Worm (Caenorhabditis elegans) whole organism, L1 larva: ENCODE measurements around the gene hsp-110.
A peak's percentile ranks its signal among the peaks of the same experiment; 100 is the strongest.

Experiments used
- C04F5.9 ChIP-seq: sonication (generic microtip); optimal IDR thresholded peaks from 2 replicates; lab custom pipeline; 2016; ENCODE audit warnings: missing genetic modification characterization, missing compliant biosample characterization
- C34B4.2 ChIP-seq: sonication (generic microtip); optimal IDR thresholded peaks from 2 replicates; lab custom pipeline; 2017; ENCODE audit warnings: mild to moderate bottlenecking, missing genetic modification characterization, missing compliant biosample characterization
- F16B12.6 ChIP-seq: fragments of 150-350 bp; optimal IDR thresholded peaks from 2 replicates; lab custom pipeline; 2014; ENCODE audit warnings: missing biosample characterization, missing genetic modification characterization
- Y116A8C.19 ChIP-seq: sonication (generic microtip); optimal IDR thresholded peaks from 2 replicates; lab custom pipeline; 2016; ENCODE audit warnings: missing compliant biosample characterization, missing genetic modification characterization, borderline replicate concordance
- aly-2 ChIP-seq: fragments of 150-350 bp; optimal IDR thresholded peaks from 2 replicates; lab custom pipeline; 2014; ENCODE audit warnings: missing biosample characterization, missing genetic modification characterization
- ama-1 ChIP-seq: fragments of 150-350 bp; optimal IDR thresholded peaks from 2 replicates; lab custom pipeline; 2014
- blmp-1 ChIP-seq: fragments of 150-350 bp; optimal IDR thresholded peaks from 2 replicates; lab custom pipeline; 2014; ENCODE audit warnings: missing biosample characterization, missing genetic modification characterization
- dpl-1 ChIP-seq, 3 experiments: fragments of 150-350 bp in 2 of 3; sonication (generic microtip) in 1 of 3; optimal IDR thresholded peaks; 2 replicates each; lab custom pipeline; 2014 to 2017; ENCODE audit warnings: missing biosample characterization in 3 of 3, missing genetic modification characterization in 3 of 3, missing genetic modification reagents in 3 of 3
- dsc-1 ChIP-seq: sonication (generic microtip); optimal IDR thresholded peaks from 2 replicates; lab custom pipeline; 2016; ENCODE audit warnings: mild to moderate bottlenecking, missing genetic modification characterization, missing compliant biosample characterization
- efl-1 ChIP-seq, 4 experiments: fragments of 150-350 bp; optimal IDR thresholded peaks in 3 of 4; peaks in 1 of 4; 1 replicate in 1 of 4; 2 replicates in 3 of 4; lab custom pipeline; 2014; ENCODE audit warnings: missing biosample characterization in 2 of 4, missing genetic modification characterization in 2 of 4, missing genetic modification reagents in 2 of 4
- egl-27 ChIP-seq, 2 experiments: fragments of 150-350 bp in 1 of 2; sonication (generic microtip); optimal IDR thresholded peaks; 3 replicates each; lab custom pipeline; 2017 to 2018; ENCODE audit warnings: missing biosample characterization in 2 of 2, missing genetic modification characterization in 2 of 2, missing genetic modification reagents in 2 of 2
- elt-3 ChIP-seq, 6 experiments: fragments of 150-350 bp in 1 of 6; sonication (generic microtip); optimal IDR thresholded peaks; 2 replicates each; lab custom pipeline; 2017 to 2018; ENCODE audit warnings: missing biosample characterization in 6 of 6, missing genetic modification characterization in 6 of 6, inconsistent platforms in 1 of 6
- grh-1 ChIP-seq: fragments of 200-800 bp; sonication (Bioruptor generic); IDR thresholded peaks from 2 replicates; pipeline ENCODE4 v1.3.6; 2022; ENCODE audit warnings: missing genetic modification reagents, missing genetic modification characterization, missing compliant biosample characterization
- hlh-4 ChIP-seq: sonication (generic microtip); optimal IDR thresholded peaks from 2 replicates; lab custom pipeline; 2016; ENCODE audit warnings: mild to moderate bottlenecking, missing genetic modification characterization, missing compliant biosample characterization
- hpl-2 ChIP-seq: fragments of 150-350 bp; optimal IDR thresholded peaks from 2 replicates; lab custom pipeline; 2014; ENCODE audit warnings: missing biosample characterization, missing genetic modification reagents, missing genetic modification characterization
- irx-1 ChIP-seq: sonication (generic microtip); optimal IDR thresholded peaks from 2 replicates; lab custom pipeline; 2016; ENCODE audit warnings: missing genetic modification characterization, missing compliant biosample characterization
- isw-1 ChIP-seq: fragments of 200-800 bp; sonication (Bioruptor generic); IDR thresholded peaks from 2 replicates; pipeline ENCODE4 v1.3.6; 2022; ENCODE audit warnings: missing genetic modification characterization, missing compliant biosample characterization
- jun-1 ChIP-seq: fragments of 150-350 bp; optimal IDR thresholded peaks from 2 replicates; lab custom pipeline; 2014; ENCODE audit warnings: missing biosample characterization, missing genetic modification reagents, missing genetic modification characterization
- lin-13 ChIP-seq: fragments of 150-350 bp; optimal IDR thresholded peaks from 2 replicates; lab custom pipeline; 2014; ENCODE audit warnings: missing biosample characterization, missing genetic modification reagents, missing genetic modification characterization
- lin-14 ChIP-seq: fragments of 200-800 bp; sonication (Bioruptor generic); optimal IDR thresholded peaks from 2 replicates; lab custom pipeline; 2018; ENCODE audit warnings: mild to moderate bottlenecking, missing genetic modification characterization, moderate library complexity, missing compliant biosample characterization
- lin-35 ChIP-seq, 2 experiments: fragments of 150-350 bp; optimal IDR thresholded peaks; 2 replicates each; lab custom pipeline; 2014; ENCODE audit warnings: missing biosample characterization in 2 of 2, missing genetic modification characterization in 2 of 2, missing genetic modification reagents in 2 of 2
- lin-39 ChIP-seq: fragments of 150-350 bp; optimal IDR thresholded peaks from 2 replicates; lab custom pipeline; 2014; ENCODE audit warnings: missing biosample characterization, missing genetic modification reagents, missing genetic modification characterization
- lsy-2 ChIP-seq, 2 experiments: fragments of 150-350 bp; optimal IDR thresholded peaks; 2 replicates each; lab custom pipeline; 2014; ENCODE audit warnings: missing biosample characterization in 2 of 2, missing genetic modification characterization in 2 of 2
- mdl-1 ChIP-seq, 2 experiments: fragments of 150-350 bp; optimal IDR thresholded peaks; 2 replicates each; lab custom pipeline; 2014 to 2017; ENCODE audit warnings: missing biosample characterization in 2 of 2, missing genetic modification characterization in 2 of 2, inconsistent platforms in 1 of 2
- mep-1 ChIP-seq: fragments of 150-350 bp; optimal IDR thresholded peaks from 2 replicates; lab custom pipeline; 2014; ENCODE audit warnings: missing biosample characterization, missing genetic modification characterization
- nhr-19 ChIP-seq: fragments of 200-800 bp; sonication (Bioruptor generic); conservative IDR thresholded peaks from 2 replicates; pipeline ENCODE4 v1.3.6; 2022; ENCODE audit warnings: missing genetic modification characterization, missing compliant biosample characterization
- nhr-47 ChIP-seq: sonication (generic microtip); optimal IDR thresholded peaks from 2 replicates; lab custom pipeline; 2016; ENCODE audit warnings: mild to moderate bottlenecking, missing genetic modification characterization, moderate library complexity, missing compliant biosample characterization
- nhr-71 ChIP-seq: sonication (generic microtip); optimal IDR thresholded peaks from 2 replicates; lab custom pipeline; 2016; ENCODE audit warnings: mild to moderate bottlenecking, missing genetic modification characterization, moderate library complexity, missing compliant biosample characterization
- nhr-76 ChIP-seq: sonication (generic microtip); optimal IDR thresholded peaks from 2 replicates; lab custom pipeline; 2017; ENCODE audit warnings: missing biosample characterization, missing genetic modification characterization
- nhr-84 ChIP-seq: sonication (generic microtip); optimal IDR thresholded peaks from 2 replicates; lab custom pipeline; 2017; ENCODE audit warnings: missing biosample characterization, missing genetic modification characterization
- nhr-90 ChIP-seq: sonication (generic microtip); optimal IDR thresholded peaks from 2 replicates; lab custom pipeline; 2016; ENCODE audit warnings: mild to moderate bottlenecking, missing genetic modification characterization, missing compliant biosample characterization; ENCODE audit not compliant: poor library complexity
- pqm-1 ChIP-seq: sonication (generic microtip); optimal IDR thresholded peaks from 3 replicates; lab custom pipeline; 2017; ENCODE audit warnings: missing biosample characterization, missing genetic modification characterization
- rnt-1 ChIP-seq: sonication (generic microtip); optimal IDR thresholded peaks from 2 replicates; lab custom pipeline; 2016; ENCODE audit warnings: mild to moderate bottlenecking, missing genetic modification characterization, moderate library complexity, missing compliant biosample characterization
- skn-1 ChIP-seq: fragments of 150-350 bp; optimal IDR thresholded peaks from 2 replicates; lab custom pipeline; 2014; ENCODE audit warnings: missing biosample characterization, missing genetic modification characterization
- snpc-4 ChIP-seq: fragments of 150-350 bp; optimal IDR thresholded peaks from 2 replicates; lab custom pipeline; 2014; ENCODE audit warnings: missing biosample characterization, missing genetic modification characterization
- snu-23 ChIP-seq: sonication (generic microtip); optimal IDR thresholded peaks from 2 replicates; lab custom pipeline; 2016; ENCODE audit warnings: missing genetic modification characterization, missing compliant biosample characterization
- sox-4 ChIP-seq: sonication (generic microtip); optimal IDR thresholded peaks from 2 replicates; lab custom pipeline; 2016; ENCODE audit warnings: missing genetic modification characterization, missing compliant biosample characterization
- sup-37 ChIP-seq: fragments of 200-800 bp; sonication (Bioruptor generic); optimal IDR thresholded peaks from 2 replicates; lab custom pipeline; 2018; ENCODE audit warnings: mild to moderate bottlenecking, missing genetic modification characterization, missing compliant biosample characterization
- swsn-7 ChIP-seq: sonication (generic microtip); optimal IDR thresholded peaks from 2 replicates; lab custom pipeline; 2016; ENCODE audit warnings: missing genetic modification characterization, missing compliant biosample characterization
- tlp-1 ChIP-seq: fragments of 150-350 bp; optimal IDR thresholded peaks from 2 replicates; lab custom pipeline; 2014; ENCODE audit warnings: missing biosample characterization, missing genetic modification characterization
- unc-130 ChIP-seq: fragments of 150-350 bp; optimal IDR thresholded peaks from 2 replicates; lab custom pipeline; 2017; ENCODE audit warnings: missing biosample characterization, missing genetic modification characterization, inconsistent platforms
- unc-86 ChIP-seq: sonication (generic microtip); optimal IDR thresholded peaks from 2 replicates; lab custom pipeline; 2016; ENCODE audit warnings: missing genetic modification characterization, missing compliant biosample characterization
- unc-98 ChIP-seq: fragments of 200-800 bp; sonication (Bioruptor generic); IDR thresholded peaks from 2 replicates; pipeline ENCODE4 v1.3.6; 2022; ENCODE audit warnings: missing genetic modification characterization, missing compliant biosample characterization
- zag-1 ChIP-seq: fragments of 150-350 bp; optimal IDR thresholded peaks from 2 replicates; lab custom pipeline; 2014; ENCODE audit warnings: missing biosample characterization, missing genetic modification characterization
- zip-4 ChIP-seq: fragments of 200-800 bp; sonication (Bioruptor generic); optimal IDR thresholded peaks from 2 replicates; lab custom pipeline; 2018; ENCODE audit warnings: mild to moderate bottlenecking, missing genetic modification characterization, moderate library complexity, missing compliant biosample characterization
- ztf-11 ChIP-seq, 2 experiments: sonication (generic microtip); optimal IDR thresholded peaks; 2 replicates each; lab custom pipeline; 2016 to 2017; ENCODE audit warnings: missing genetic modification characterization in 2 of 2, missing biosample characterization in 1 of 2, missing compliant biosample characterization in 1 of 2
- ztf-4 ChIP-seq: fragments of 150-350 bp; optimal IDR thresholded peaks from 2 replicates; lab custom pipeline; 2014; ENCODE audit warnings: missing biosample characterization, missing genetic modification characterization

Gene hsp-110

ce11 chrIII:8450494-8450893 lies 3.8 kb upstream of the hsp-110 start (continued):
- TF ChIP-seq Y116A8C.19 (tag; lab: Kevin White, UChicago) (no peak), zip-4 (GFP tag; lab: Kevin White, UChicago) (no peak), nhr-76 (no peak)

- TF ChIP-seq zag-1 (tag; lab: Kevin White, UChicago) = no peak
- no peak for TF ChIP-seq lin-39 (tag; lab: Kevin White, UChicago)
- no peak for TF ChIP-seq efl-1 (optimal IDR thresholded peaks at IDR 0.05; lab: Kevin White, UChicago)
- TF ChIP-seq efl-1 (GFP tag; optimal IDR thresholded peaks at IDR 0.05 in 1 of 2; lab: Kevin White, UChicago) = peak; percentile 8 to 78
- peak; percentile 34 to 51 for TF ChIP-seq lsy-2 (tag; optimal IDR thresholded peaks at IDR 0.05; lab: Kevin White, UChicago)
- peak; percentile 29 for TF ChIP-seq nhr-71
- no peak for TF ChIP-seq egl-27 (tag; optimal IDR thresholded peaks at IDR 0.05; lab: Kevin White, UChicago)
- peak in 1 of 3 experiments; percentile 10 for TF ChIP-seq dpl-1 (GFP tag; optimal IDR thresholded peaks at IDR 0.05; lab: Kevin White, UChicago)
- TF ChIP-seq rnt-1 (tag; lab: Kevin White, UChicago) = no peak
- TF ChIP-seq lin-35 (GFP tag; optimal IDR thresholded peaks at IDR 0.05; lab: Kevin White, UChicago) = peak in 1 of 2 experiments; percentile 17
- TF ChIP-seq C34B4.2 (tag; lab: Kevin White, UChicago) = no peak
- TF ChIP-seq dsc-1 = no peak
- peak; percentile 73 for TF ChIP-seq aly-2 (tag; lab: Kevin White, UChicago)
- no peak for TF ChIP-seq blmp-1 (tag; lab: Kevin White, UChicago)
- no peak for TF ChIP-seq lin-13 (GFP tag; lab: Kevin White, UChicago)
- peak; percentile 10 for TF ChIP-seq mep-1 (tag; lab: Kevin White, UChicago)
- TF ChIP-seq nhr-90 (tag; lab: Kevin White, UChicago) = peak; percentile 25
- peak; percentile 33 for TF ChIP-seq nhr-47 (tag; lab: Kevin White, UChicago)
- peak; percentile 82 for TF ChIP-seq ama-1 (lab: Kevin White, UChicago)
- peak; percentile 45 for TF ChIP-seq F16B12.6 (tag; lab: Kevin White, UChicago)
- TF ChIP-seq irx-1 (tag; lab: Kevin White, UChicago) = no peak
- no peak for TF ChIP-seq pqm-1
These were observed 2.6 kb upstream of the hsp-110 start, which contains the start of gene mrpl-32 for ce11 chrIII:8449160-8449807. Gene mrpl-32, plus strand, starts transcription at chrIII:8449757.

- peak; percentile 99 for TF ChIP-seq snu-23 (GFP tag; lab: Kevin White, UChicago)
- TF ChIP-seq grh-1 (GFP tag; lab: Robert Waterston, UW) = peak; percentile 91
- TF ChIP-seq ztf-4 (tag; lab: Kevin White, UChicago) = peak; percentile 98
- peak; percentile 99 for TF ChIP-seq aly-2 (tag; lab: Kevin White, UChicago)
- TF ChIP-seq lin-13 (GFP tag; lab: Kevin White, UChicago) = peak; percentile 94
- TF ChIP-seq C34B4.2 (tag; lab: Kevin White, UChicago) = no peak
- peak in 5 of 6 experiments; percentile 27 to 95 (median 90) for TF ChIP-seq elt-3 (tag; optimal IDR thresholded peaks at IDR 0.05; lab: Kevin White, UChicago)
- TF ChIP-seq mdl-1 (tag; optimal IDR thresholded peaks at IDR 0.05; lab: Kevin White, UChicago) = peak in 1 of 2 experiments; percentile 85
- TF ChIP-seq snpc-4 (tag; lab: Kevin White, UChicago) = peak; percentile 88
- no peak for TF ChIP-seq hlh-4 (tag; lab: Kevin White, UChicago)
- TF ChIP-seq unc-86 (tag; lab: Kevin White, UChicago) = peak; percentile 95
- peak; percentile 98 for TF ChIP-seq isw-1 (GFP tag; lab: Robert Waterston, UW)
- peak; percentile 98 for TF ChIP-seq nhr-47 (tag; lab: Kevin White, UChicago)
- TF ChIP-seq unc-98 (GFP tag; lab: Robert Waterston, UW) = peak; percentile 65; the same call in 1 of the 2 replicates
- peak; percentile 90 for TF ChIP-seq C04F5.9 (tag; lab: Kevin White, UChicago)
- TF ChIP-seq nhr-84 (tag; lab: Kevin White, UChicago) = no peak
- peak; percentile 78 for TF ChIP-seq sox-4 (tag; lab: Kevin White, UChicago)
- TF ChIP-seq jun-1 (tag; lab: Kevin White, UChicago) = peak; percentile 93
- TF ChIP-seq unc-130 (tag; lab: Kevin White, UChicago) = peak; percentile 98
- TF ChIP-seq sup-37 (GFP tag; lab: Kevin White, UChicago) = peak; percentile 83
- peak in 1 of 2 experiments; percentile 30 for TF ChIP-seq egl-27 (tag; optimal IDR thresholded peaks at IDR 0.05; lab: Kevin White, UChicago)
- TF ChIP-seq nhr-19 (GFP tag; lab: Robert Waterston, UW) = peak; percentile 97
- TF ChIP-seq mep-1 (tag; lab: Kevin White, UChicago) = peak; percentile 99
- TF ChIP-seq swsn-7 (tag; lab: Kevin White, UChicago) = peak; percentile 98
- no peak for TF ChIP-seq tlp-1 (tag; lab: Kevin White, UChicago)
- TF ChIP-seq ztf-11 (tag; optimal IDR thresholded peaks at IDR 0.05; lab: Kevin White, UChicago) = peak in 1 of 2 experiments; percentile 90
- peak; percentile 100 for TF ChIP-seq skn-1 (tag; lab: Kevin White, UChicago)
- peak; percentile 67 for TF ChIP-seq hpl-2 (GFP tag; lab: Kevin White, UChicago)
- TF ChIP-seq dpl-1 (GFP tag; optimal IDR thresholded peaks at IDR 0.05; lab: Kevin White, UChicago) = peak; percentile 87 to 89 (median 89)
- TF ChIP-seq lin-14 = peak; percentile 98
These were observed 263 bp upstream of the hsp-110 start, which contains the start of gene rpn-3 for ce11 chrIII:8446940-8447403. Gene rpn-3, plus strand, starts transcription at chrIII:8447353.
